Worm (Caenorhabditis elegans): ENCODE measurements around the gene F13E9.16.

Gene F13E9.16

ce11 chrIV:10935336-10935735, 48.2 kb upstream of the F13E9.16 start (continued):
- peak in 1 of 2 experiments; percentile 96 for TF ChIP-seq mdl-1 (tag; optimal IDR thresholded peaks at IDR 0.05)
- TF ChIP-seq nhr-19 (GFP tag; conservative IDR thresholded peaks at IDR 0.05), result peak; percentile 92
- TF ChIP-seq ceh-82 (tag; optimal IDR thresholded peaks at IDR 0.05), result peak; percentile 47 to 84 (median 66)
- peak; percentile 79 to 82 for TF ChIP-seq efl-1 (optimal IDR thresholded peaks at IDR 0.05)
- peak; percentile 61 to 94 for TF ChIP-seq efl-1 (GFP tag; optimal IDR thresholded peaks at IDR 0.05 in 1 of 2)
- peak; percentile 90 for TF ChIP-seq tbx-2 (tag; optimal IDR thresholded peaks at IDR 0.05)
- peak; percentile 78 for TF ChIP-seq sox-4 (tag; optimal IDR thresholded peaks at IDR 0.05)
- TF ChIP-seq pag-3 (tag; optimal IDR thresholded peaks at IDR 0.05; ENCODE audit: borderline replicate concordance, insufficient read depth), result no peak
- no peak for TF ChIP-seq nhr-84 (tag; optimal IDR thresholded peaks at IDR 0.05)
- peak; percentile 11 for TF ChIP-seq F16B12.6 (tag; optimal IDR thresholded peaks at IDR 0.05)
- no peak for TF ChIP-seq efl-3 (GFP tag; optimal IDR thresholded peaks at IDR 0.05)
- TF ChIP-seq unc-130 (tag; optimal IDR thresholded peaks at IDR 0.05), result peak; percentile 65
- no peak for TF ChIP-seq unc-62 (GFP tag; optimal IDR thresholded peaks at IDR 0.05)
- TF ChIP-seq ets-5 (GFP tag; IDR thresholded peaks at IDR 0.05), result no peak
- peak; percentile 85 for TF ChIP-seq mef-2 (tag; optimal IDR thresholded peaks at IDR 0.05)
- TF ChIP-seq ztf-11 (tag; optimal IDR thresholded peaks at IDR 0.05), result peak in 1 of 2 experiments; percentile 86
- TF ChIP-seq C04F5.9 (tag; optimal IDR thresholded peaks at IDR 0.05), result peak; percentile 60
- TF ChIP-seq mep-1 (tag; optimal IDR thresholded peaks at IDR 0.05), result peak; percentile 96
- TF ChIP-seq nhr-237 (tag; optimal IDR thresholded peaks at IDR 0.05), result peak; percentile 57
- peak; percentile 43 for TF ChIP-seq snpc-4 (tag; optimal IDR thresholded peaks at IDR 0.05)
- TF ChIP-seq nhr-76 (tag; optimal IDR thresholded peaks at IDR 0.05), result no peak
- peak; percentile 87 for TF ChIP-seq jun-1 (tag; optimal IDR thresholded peaks at IDR 0.05)
- no peak for TF ChIP-seq lin-15B (tag; optimal IDR thresholded peaks at IDR 0.05)
- TF ChIP-seq sup-37 (GFP tag; optimal IDR thresholded peaks at IDR 0.05), result no peak
- peak; percentile 95 for TF ChIP-seq nhr-20 (tag; optimal IDR thresholded peaks at IDR 0.05)
- TF ChIP-seq lsy-2 (tag; optimal IDR thresholded peaks at IDR 0.05), result peak; percentile 89 to 90
- TF ChIP-seq elt-2 (tag; optimal IDR thresholded peaks at IDR 0.05), result peak; percentile 50
- TF ChIP-seq nhr-85 (tag), result peak; percentile 93
- peak; percentile 77 for TF ChIP-seq blmp-1 (tag; optimal IDR thresholded peaks at IDR 0.05)
- peak in 2 of 6 experiments; percentile 39 to 69 for TF ChIP-seq elt-3 (tag; optimal IDR thresholded peaks at IDR 0.05)
- no peak for TF ChIP-seq ceh-90 (tag; optimal IDR thresholded peaks at IDR 0.05)
- peak; percentile 30 for TF ChIP-seq hpl-2 (GFP tag; optimal IDR thresholded peaks at IDR 0.05)
- TF ChIP-seq dsc-1 (tag; optimal IDR thresholded peaks at IDR 0.05), result peak; percentile 99
- no peak for TF ChIP-seq C34B4.2 (tag; optimal IDR thresholded peaks at IDR 0.05)
- peak; percentile 78 for TF ChIP-seq skn-1 (tag; optimal IDR thresholded peaks at IDR 0.05)
- TF ChIP-seq unc-98 (GFP tag; IDR thresholded peaks at IDR 0.05), result peak; percentile 51
- TF ChIP-seq egl-13 (tag; optimal IDR thresholded peaks at IDR 0.05), result peak; percentile 83
- peak in 1 of 2 experiments; percentile 44 for TF ChIP-seq egl-27 (tag; optimal IDR thresholded peaks at IDR 0.05)
- peak; percentile 88 for TF ChIP-seq fkh-4 (tag; optimal IDR thresholded peaks at IDR 0.05; ENCODE audit: borderline replicate concordance)
- TF ChIP-seq ces-1 (GFP tag; optimal IDR thresholded peaks at IDR 0.05), result no peak
- TF ChIP-seq vab-15 (tag; optimal IDR thresholded peaks at IDR 0.05), result peak; percentile 80
- TF ChIP-seq pqm-1 (tag; optimal IDR thresholded peaks at IDR 0.05), result no peak
- TF ChIP-seq tlp-1 (tag; optimal IDR thresholded peaks at IDR 0.05), result no peak
- peak; percentile 87 for TF ChIP-seq ceh-8 (GFP tag; optimal IDR thresholded peaks at IDR 0.05)
- TF ChIP-seq lin-35 (GFP tag; optimal IDR thresholded peaks at IDR 0.05), result peak; percentile 79 to 86
- TF ChIP-seq lin-14 (GFP tag; optimal IDR thresholded peaks at IDR 0.05), result peak; percentile 99
- TF ChIP-seq nhr-28 (tag; optimal IDR thresholded peaks at IDR 0.05), result no peak
- TF ChIP-seq isw-1 (GFP tag; IDR thresholded peaks at IDR 0.05), result peak; percentile 71
- TF ChIP-seq ztf-4 (tag; optimal IDR thresholded peaks at IDR 0.05), result peak; percentile 94
- TF ChIP-seq lir-3 (tag; optimal IDR thresholded peaks at IDR 0.05; ENCODE audit: poor library complexity), result peak; percentile 85
- TF ChIP-seq nhr-47 (tag; optimal IDR thresholded peaks at IDR 0.05), result peak; percentile 93
- no peak for TF ChIP-seq alr-1 (tag; optimal IDR thresholded peaks at IDR 0.05; ENCODE audit: borderline replicate concordance)
- no peak for TF ChIP-seq unc-30 (tag; optimal IDR thresholded peaks at IDR 0.05)

Data from whole organism, L1 larva.